Worm (Caenorhabditis elegans) whole organism, L4 larva: ENCODE data around the gene F41C6.6.

Experiments
- D1046.2 ChIP-seq: fragments of 200-800 bp; sonication (Bioruptor generic); IDR thresholded peaks from 2 replicates; pipeline ENCODE4 v1.3.6; 2022; ENCODE audit warnings: missing genetic modification characterization, missing compliant biosample characterization
- F10B5.3 ChIP-seq: sonication (generic microtip); optimal IDR thresholded peaks from 2 replicates; lab custom pipeline; 2016; ENCODE audit warnings: mild to moderate bottlenecking, missing genetic modification characterization, missing compliant biosample characterization
- F37D6.2 ChIP-seq: sonication (generic microtip); optimal IDR thresholded peaks from 2 replicates; lab custom pipeline; 2016; ENCODE audit warnings: mild to moderate bottlenecking, missing genetic modification characterization, missing compliant biosample characterization
- F44E2.7 ChIP-seq: fragments of 200-800 bp; sonication (Bioruptor generic); IDR thresholded peaks from 2 replicates; pipeline ENCODE4 v2.1.2; 2022; ENCODE audit warnings: missing genetic modification characterization, missing compliant biosample characterization
- T20F7.1 ChIP-seq: fragments of 200-800 bp; sonication (Bioruptor generic); optimal IDR thresholded peaks from 2 replicates; lab custom pipeline; 2018; ENCODE audit warnings: mild to moderate bottlenecking, missing genetic modification characterization, missing compliant biosample characterization
- T26A8.4 ChIP-seq: fragments of 200-800 bp; sonication (Bioruptor generic); IDR thresholded peaks from 2 replicates; pipeline ENCODE4 v1.3.6; 2022; ENCODE audit warnings: missing genetic modification characterization, missing compliant biosample characterization
- Y48G9A.11 ChIP-seq: fragments of 200-800 bp; sonication (Bioruptor generic); IDR thresholded peaks from 2 replicates; pipeline ENCODE4 v1.3.6; 2022; ENCODE audit warnings: missing genetic modification reagents, missing genetic modification characterization, missing compliant biosample characterization
- Y5F2A.4 ChIP-seq: fragments of 200-800 bp; sonication (Bioruptor generic); optimal IDR thresholded peaks from 2 replicates; lab custom pipeline; 2018; ENCODE audit warnings: mild to moderate bottlenecking, missing genetic modification characterization, missing compliant biosample characterization
- Y75B8A.6 ChIP-seq: fragments of 200-800 bp; sonication (Bioruptor generic); IDR thresholded peaks from 2 replicates; pipeline ENCODE4 v1.3.6; 2022; ENCODE audit warnings: missing genetic modification reagents, missing genetic modification characterization, missing compliant biosample characterization
- ZK337.2 ChIP-seq: fragments of 200-800 bp; sonication (Bioruptor generic); IDR thresholded peaks from 2 replicates; pipeline ENCODE4 v1.3.6; 2022; ENCODE audit warnings: missing genetic modification reagents, missing genetic modification characterization, missing compliant biosample characterization
- ZK546.5 ChIP-seq, 2 experiments: sonication (generic microtip); optimal IDR thresholded peaks; 2 replicates each; lab custom pipeline; 2017; ENCODE audit warnings: missing biosample characterization in 2 of 2, missing genetic modification characterization in 2 of 2
- arid-1 ChIP-seq: fragments of 200-800 bp; sonication (Bioruptor generic); conservative IDR thresholded peaks from 2 replicates; pipeline ENCODE4 v1.3.6; 2022; ENCODE audit warnings: missing genetic modification reagents, missing genetic modification characterization, missing compliant biosample characterization
- ceh-28 ChIP-seq: fragments of 150-350 bp; optimal IDR thresholded peaks from 2 replicates; lab custom pipeline; 2014; ENCODE audit warnings: missing biosample characterization, missing genetic modification reagents, missing genetic modification characterization
- cey-2 ChIP-seq: sonication (generic microtip); optimal IDR thresholded peaks from 3 replicates; lab custom pipeline; 2017; ENCODE audit warnings: missing genetic modification characterization, mild to moderate bottlenecking, missing compliant biosample characterization, antibody characterized with exemption, borderline replicate concordance; ENCODE audit not compliant: insufficient read depth
- ctbp-1 ChIP-seq: fragments of 200-800 bp; sonication (Bioruptor generic); IDR thresholded peaks from 2 replicates; pipeline ENCODE4 v1.3.6; 2022; ENCODE audit warnings: missing genetic modification reagents, missing genetic modification characterization, missing compliant biosample characterization
- daf-12 ChIP-seq: fragments of 150-350 bp; optimal IDR thresholded peaks from 2 replicates; lab custom pipeline; 2014; ENCODE audit warnings: missing biosample characterization, missing genetic modification reagents, missing genetic modification characterization
- daf-19 ChIP-seq: fragments of 200-800 bp; sonication (Bioruptor generic); conservative IDR thresholded peaks from 2 replicates; pipeline ENCODE4 v1.3.6; 2022; ENCODE audit warnings: missing genetic modification characterization, missing compliant biosample characterization
- daf-8 ChIP-seq: fragments of 200-800 bp; sonication (Bioruptor generic); IDR thresholded peaks from 2 replicates; pipeline ENCODE4 v1.3.6; 2022; ENCODE audit warnings: missing genetic modification characterization, missing compliant biosample characterization
- dmd-8 ChIP-seq: fragments of 200-800 bp; sonication (Bioruptor generic); IDR thresholded peaks from 2 replicates; pipeline ENCODE4 v1.3.6; 2022; ENCODE audit warnings: missing genetic modification characterization, missing compliant biosample characterization
- duxl-1 ChIP-seq: sonication (generic microtip); optimal IDR thresholded peaks from 2 replicates; lab custom pipeline; 2016; ENCODE audit warnings: mild to moderate bottlenecking, missing genetic modification characterization, moderate library complexity, missing compliant biosample characterization; ENCODE audit not compliant: poor library complexity
- egl-43 ChIP-seq: fragments of 200-800 bp; sonication (Bioruptor generic); IDR thresholded peaks from 2 replicates; pipeline ENCODE4 v1.3.6; 2022; ENCODE audit warnings: missing genetic modification reagents, missing genetic modification characterization, missing compliant biosample characterization
- gei-8 ChIP-seq: fragments of 200-800 bp; sonication (Bioruptor generic); optimal IDR thresholded peaks from 2 replicates; lab custom pipeline; 2018; ENCODE audit warnings: mild to moderate bottlenecking, missing genetic modification characterization, missing compliant biosample characterization
- hif-1 ChIP-seq, 2 experiments: sonication (generic microtip); optimal IDR thresholded peaks; 2 replicates each; lab custom pipeline; 2016 to 2017; ENCODE audit warnings: missing compliant biosample characterization in 2 of 2, missing genetic modification characterization in 2 of 2, missing genetic modification reagents in 2 of 2, missing genotype in 2 of 2, mild to moderate bottlenecking in 1 of 2
- hmg-1.1 ChIP-seq: fragments of 200-800 bp; sonication (Bioruptor generic); IDR thresholded peaks from 2 replicates; pipeline ENCODE4 v1.3.6; 2022; ENCODE audit warnings: missing genetic modification reagents, missing genetic modification characterization, missing compliant biosample characterization
- lin-1 ChIP-seq: fragments of 200-800 bp; sonication (Bioruptor generic); IDR thresholded peaks from 2 replicates; pipeline ENCODE4 v1.3.6; 2022; ENCODE audit warnings: missing genetic modification reagents, missing genetic modification characterization, missing compliant biosample characterization
- lin-15B ChIP-seq: fragments of 150-350 bp; sonication (generic microtip); optimal IDR thresholded peaks from 3 replicates; lab custom pipeline; 2014; ENCODE audit warnings: missing biosample characterization, missing genetic modification characterization
- lin-29 ChIP-seq: fragments of 200-800 bp; sonication (Bioruptor generic); IDR thresholded peaks from 2 replicates; pipeline ENCODE4 v1.3.6; 2022; ENCODE audit warnings: missing genetic modification reagents, missing genetic modification characterization, missing compliant biosample characterization
- lin-38 ChIP-seq: fragments of 200-800 bp; sonication (Bioruptor generic); IDR thresholded peaks from 2 replicates; pipeline ENCODE4 v1.3.6; 2022; ENCODE audit warnings: missing genetic modification reagents, missing genetic modification characterization, missing compliant biosample characterization
- lin-39 ChIP-seq: fragments of 150-350 bp; optimal IDR thresholded peaks from 2 replicates; lab custom pipeline; 2014; ENCODE audit warnings: missing biosample characterization, missing genetic modification reagents, missing genetic modification characterization
- madf-5 ChIP-seq, 2 experiments: fragments of 200-800 bp; sonication (Bioruptor generic); IDR thresholded peaks; 2 replicates each; pipeline ENCODE4 v1.3.6; 2022; ENCODE audit warnings: missing compliant biosample characterization in 2 of 2, missing genetic modification characterization in 2 of 2
- madf-9 ChIP-seq: fragments of 200-800 bp; sonication (Bioruptor generic); conservative IDR thresholded peaks from 2 replicates; pipeline ENCODE4 v1.3.6; 2022; ENCODE audit warnings: missing genetic modification reagents, missing genetic modification characterization, missing compliant biosample characterization
- mdl-1 ChIP-seq, 2 experiments: fragments of 150-350 bp in 1 of 2; sonication (generic microtip) in 1 of 2; optimal IDR thresholded peaks; 2 replicates each; lab custom pipeline; 2014 to 2017; ENCODE audit warnings: missing biosample characterization in 2 of 2, missing genetic modification characterization in 2 of 2
- mdt-29 ChIP-seq: fragments of 200-800 bp; sonication (Bioruptor generic); IDR thresholded peaks from 2 replicates; pipeline ENCODE4 v1.3.6; 2022; ENCODE audit warnings: missing genetic modification reagents, missing genetic modification characterization, missing compliant biosample characterization
- mep-1 ChIP-seq: fragments of 150-350 bp; sonication (generic microtip); optimal IDR thresholded peaks from 3 replicates; lab custom pipeline; 2014; ENCODE audit warnings: missing biosample characterization, missing genetic modification characterization
- mxl-2 ChIP-seq: fragments of 200-800 bp; sonication (Bioruptor generic); conservative IDR thresholded peaks from 2 replicates; pipeline ENCODE4 v1.3.6; 2022; ENCODE audit warnings: missing genetic modification reagents, missing genetic modification characterization, missing compliant biosample characterization
- nhr-10 ChIP-seq: fragments of 150-350 bp; optimal IDR thresholded peaks from 2 replicates; lab custom pipeline; 2014; ENCODE audit warnings: missing biosample characterization, missing genetic modification characterization
- nhr-102 ChIP-seq: sonication (generic microtip); optimal IDR thresholded peaks from 2 replicates; lab custom pipeline; 2016; ENCODE audit warnings: mild to moderate bottlenecking, missing genetic modification characterization, moderate library complexity, missing compliant biosample characterization
- nhr-41 ChIP-seq: fragments of 200-800 bp; sonication (Bioruptor generic); IDR thresholded peaks from 2 replicates; pipeline ENCODE4 v1.3.6; 2022; ENCODE audit warnings: missing genetic modification reagents, missing genetic modification characterization, missing compliant biosample characterization
- nhr-76 ChIP-seq: fragments of 150-350 bp; optimal IDR thresholded peaks from 2 replicates; lab custom pipeline; 2014; ENCODE audit warnings: missing biosample characterization, missing genetic modification characterization
- pha-4 ChIP-seq, 2 experiments: fragments of 150-350 bp in 1 of 2; fragments of 200-800 bp in 1 of 2; sonication (Bioruptor generic) in 1 of 2; IDR thresholded peaks in 1 of 2; optimal IDR thresholded peaks in 1 of 2; 2 replicates each; pipeline versions ENCODE4 v1.3.6 to Lab custom; 2014 to 2022; ENCODE audit warnings: missing genetic modification characterization in 2 of 2, missing genetic modification reagents in 2 of 2, missing biosample characterization in 1 of 2, missing compliant biosample characterization in 1 of 2
- pqm-1 ChIP-seq: sonication (generic microtip); optimal IDR thresholded peaks from 2 replicates; lab custom pipeline; 2017; ENCODE audit warnings: missing biosample characterization, missing genetic modification characterization
- sdz-12 ChIP-seq: fragments of 200-800 bp; sonication (Bioruptor generic); optimal IDR thresholded peaks from 2 replicates; lab custom pipeline; 2018; ENCODE audit warnings: mild to moderate bottlenecking, missing genetic modification characterization, missing compliant biosample characterization
- set-16 ChIP-seq: fragments of 200-800 bp; sonication (Bioruptor generic); IDR thresholded peaks from 2 replicates; pipeline ENCODE4 v1.3.6; 2022; ENCODE audit warnings: missing genetic modification reagents, missing genetic modification characterization, missing compliant biosample characterization
- spr-1 ChIP-seq: sonication (generic microtip); optimal IDR thresholded peaks from 2 replicates; lab custom pipeline; 2016; ENCODE audit warnings: mild to moderate bottlenecking, missing genetic modification characterization, missing compliant biosample characterization
- unc-62 ChIP-seq, 3 experiments: fragments of 150-350 bp in 1 of 3; sonication (generic microtip); optimal IDR thresholded peaks in 2 of 3; peaks in 1 of 3; 1 replicate in 1 of 3; 2 replicates in 2 of 3; lab custom pipeline; 2014 to 2017; ENCODE audit warnings: missing biosample characterization in 3 of 3, missing genetic modification characterization in 3 of 3, missing genetic modification reagents in 3 of 3, missing genotype in 1 of 3
- zag-1 ChIP-seq: fragments of 150-350 bp; optimal IDR thresholded peaks from 2 replicates; lab custom pipeline; 2014; ENCODE audit warnings: missing biosample characterization, missing genetic modification characterization
- zfp-2 ChIP-seq: sonication (generic microtip); optimal IDR thresholded peaks from 2 replicates; lab custom pipeline; 2016; ENCODE audit warnings: mild to moderate bottlenecking, missing genetic modification characterization, missing compliant biosample characterization
- zfp-3 ChIP-seq: fragments of 200-800 bp; sonication (Bioruptor generic); conservative IDR thresholded peaks from 2 replicates; pipeline ENCODE4 v1.3.6; 2022; ENCODE audit warnings: missing genetic modification reagents, missing genetic modification characterization, missing compliant biosample characterization
- ztf-7 ChIP-seq: fragments of 150-350 bp; optimal IDR thresholded peaks from 2 replicates; lab custom pipeline; 2014; ENCODE audit warnings: missing biosample characterization, missing genetic modification characterization

Gene F41C6.6

DNA sequence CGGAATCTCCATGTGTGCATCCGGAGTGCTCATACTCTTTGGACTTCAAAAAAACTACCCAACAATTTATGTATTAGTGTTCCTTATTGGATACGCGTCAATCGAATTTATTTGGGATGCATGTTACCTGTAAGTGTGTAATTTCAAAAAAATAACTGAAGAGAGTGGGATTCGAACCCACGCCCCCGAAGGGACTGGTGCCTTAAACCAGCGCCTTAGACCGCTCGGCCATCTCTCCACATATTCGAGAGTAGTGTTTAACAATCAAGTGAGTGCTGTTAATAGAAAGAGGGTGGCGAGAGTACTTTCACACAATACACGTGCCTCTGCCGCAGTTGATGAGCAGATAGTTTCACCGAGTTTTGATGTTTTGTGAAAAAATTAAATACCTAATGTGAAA is 21.3 kb upstream of the F41C6.6 start (continued):
- TF ChIP-seq unc-62 (GFP tag; optimal IDR thresholded peaks at IDR 0.05 in 1 of 2; lab: Kevin White, UChicago) = no peak
- TF ChIP-seq unc-62 (tag; optimal IDR thresholded peaks at IDR 0.05; lab: Kevin White, UChicago) = no peak
- no peak; the same call in 1 of the 2 replicates for TF ChIP-seq lin-38 (GFP tag; lab: Robert Waterston, UW)
- 0 out of 2 replicates have a peak, but pooled peaks have one; percentile 62 for TF ChIP-seq Y75B8A.6 (GFP tag; lab: Robert Waterston, UW)
- TF ChIP-seq F44E2.7 (GFP tag; lab: Robert Waterston, UW) = no peak
- peak; percentile 80 for TF ChIP-seq madf-9 (GFP tag; lab: Robert Waterston, UW)
- TF ChIP-seq hmg-1.1 (GFP tag; lab: Robert Waterston, UW) = peak; percentile 68
- TF ChIP-seq lin-1 = peak; percentile 66; the same call in 1 of the 2 replicates
- TF ChIP-seq T26A8.4 (GFP tag; lab: Robert Waterston, UW) = peak; percentile 73
- TF ChIP-seq hif-1 (tag; optimal IDR thresholded peaks at IDR 0.05; lab: Kevin White, UChicago) = peak in 1 of 2 experiments; percentile 36
- 0 out of 2 replicates have a peak, but pooled peaks have one; percentile 17 for TF ChIP-seq nhr-41 (GFP tag; lab: Robert Waterston, UW)
- TF ChIP-seq sdz-12 = peak; percentile 25
- peak; percentile 64 to 73; a peak in 3 of 4 replicates for TF ChIP-seq madf-5 (GFP tag; IDR thresholded peaks at IDR 0.05; lab: Robert Waterston, UW)
- TF ChIP-seq daf-19 (GFP tag; lab: Robert Waterston, UW) = peak; percentile 90
- no peak for TF ChIP-seq pqm-1 (tag; lab: Kevin White, UChicago)
- peak; percentile 61; the same call in 1 of the 2 replicates for TF ChIP-seq Y48G9A.11
- TF ChIP-seq duxl-1 (tag; lab: Kevin White, UChicago) = peak; percentile 80
- TF ChIP-seq ceh-28 = no peak
- TF ChIP-seq daf-8 (GFP tag; lab: Robert Waterston, UW) = no peak
- TF ChIP-seq ctbp-1 (GFP tag; lab: Robert Waterston, UW) = peak; percentile 89
- peak; percentile 88 for TF ChIP-seq dmd-8 (GFP tag; lab: Robert Waterston, UW)
- TF ChIP-seq F10B5.3 (tag; lab: Kevin White, UChicago) = no peak
- no peak for TF ChIP-seq nhr-102 (tag; lab: Kevin White, UChicago)
- peak; percentile 29 for TF ChIP-seq ztf-7 (tag; lab: Kevin White, UChicago)
- TF ChIP-seq egl-43 (GFP tag; lab: Robert Waterston, UW) = no peak; the same call in 1 of the 2 replicates
- TF ChIP-seq cey-2 = no peak
- TF ChIP-seq lin-29 = no peak
- TF ChIP-seq F37D6.2 (tag; lab: Kevin White, UChicago) = no peak
- TF ChIP-seq mep-1 (tag; lab: Kevin White, UChicago) = peak; percentile 69
- TF ChIP-seq arid-1 (GFP tag; lab: Robert Waterston, UW) = peak; percentile 59
- no peak for TF ChIP-seq spr-1 (tag; lab: Kevin White, UChicago)
- TF ChIP-seq set-16 (GFP tag; lab: Robert Waterston, UW) = no peak
- TF ChIP-seq pha-4 (GFP tag; IDR thresholded peaks at IDR 0.05; lab: Robert Waterston, UW) = peak; percentile 80; the same call in 1 of the 2 replicates
- TF ChIP-seq pha-4 (tag; optimal IDR thresholded peaks at IDR 0.05; lab: Kevin White, UChicago) = no peak
- peak; percentile 29 for TF ChIP-seq zfp-2 (tag; lab: Kevin White, UChicago)
- no peak for TF ChIP-seq zag-1 (tag; lab: Kevin White, UChicago)
- no peak for TF ChIP-seq zfp-3 (GFP tag; lab: Robert Waterston, UW)
- TF ChIP-seq Y5F2A.4 (GFP tag; lab: Kevin White, UChicago) = peak; percentile 19
- peak; percentile 76 for TF ChIP-seq ZK337.2
- no peak for TF ChIP-seq lin-39 (tag; lab: Kevin White, UChicago)
- no peak for TF ChIP-seq nhr-76 (tag; lab: Kevin White, UChicago)
- TF ChIP-seq lin-15B (tag; lab: Kevin White, UChicago) = no peak
- TF ChIP-seq D1046.2 (GFP tag; lab: Robert Waterston, UW) = peak; percentile 58; the same call in 1 of the 2 replicates
- TF ChIP-seq ZK546.5 (tag; optimal IDR thresholded peaks at IDR 0.05; lab: Kevin White, UChicago) = no peak
- TF ChIP-seq mdl-1 (tag; optimal IDR thresholded peaks at IDR 0.05; lab: Kevin White, UChicago) = peak; percentile 29 to 92
- peak; percentile 62; the same call in 1 of the 2 replicates for TF ChIP-seq mdt-29 (GFP tag; lab: Robert Waterston, UW)
- TF ChIP-seq mxl-2 (GFP tag; lab: Robert Waterston, UW) = 0 out of 2 replicates have a peak, but pooled peaks have one; percentile 33
- TF ChIP-seq daf-12 (tag; lab: Kevin White, UChicago) = no peak
- TF ChIP-seq gei-8 (GFP tag; lab: Kevin White, UChicago) = peak; percentile 63
- TF ChIP-seq T20F7.1 (GFP tag; lab: Kevin White, UChicago) = peak; percentile 43
- no peak for TF ChIP-seq nhr-10 (tag; lab: Kevin White, UChicago)
